Worm (Caenorhabditis elegans) whole organism, L2 larva: Measurements from ENCODE around the gene F07C6.6.
A peak's percentile ranks its signal among the peaks of the same experiment; 100 is the strongest.

Source experiments
- C34F6.9 ChIP-seq: fragments of 150-350 bp; optimal IDR thresholded peaks from 2 replicates; lab custom pipeline; 2014; ENCODE audit warnings: missing biosample characterization, missing genetic modification characterization
- F13H6.1 ChIP-seq: sonication (generic microtip); optimal IDR thresholded peaks from 2 replicates; lab custom pipeline; 2016; ENCODE audit warnings: missing genetic modification characterization, missing compliant biosample characterization
- R02D3.7 ChIP-seq: fragments of 150-350 bp; optimal IDR thresholded peaks from 2 replicates; lab custom pipeline; 2014; ENCODE audit warnings: missing biosample characterization, missing genetic modification characterization
- Y55F3AM.14 ChIP-seq: fragments of 200-800 bp; sonication (Bioruptor generic); optimal IDR thresholded peaks from 2 replicates; lab custom pipeline; 2018; ENCODE audit warnings: mild to moderate bottlenecking, missing genetic modification characterization, missing compliant biosample characterization
- ZK546.5 ChIP-seq: sonication (generic microtip); optimal IDR thresholded peaks from 2 replicates; lab custom pipeline; 2017; ENCODE audit warnings: missing biosample characterization, missing genetic modification characterization
- dmd-4 ChIP-seq: sonication (generic microtip); optimal IDR thresholded peaks from 2 replicates; lab custom pipeline; 2017; ENCODE audit warnings: missing biosample characterization, missing genetic modification characterization
- egl-27 ChIP-seq: sonication (generic microtip); optimal IDR thresholded peaks from 3 replicates; lab custom pipeline; 2017; ENCODE audit warnings: missing biosample characterization, missing genetic modification reagents, missing genetic modification characterization
- elt-3 ChIP-seq: sonication (generic microtip); optimal IDR thresholded peaks from 2 replicates; lab custom pipeline; 2017; ENCODE audit warnings: missing biosample characterization, missing genetic modification characterization
- fos-1 ChIP-seq: fragments of 150-350 bp; optimal IDR thresholded peaks from 2 replicates; lab custom pipeline; 2014; ENCODE audit warnings: missing biosample characterization, missing genetic modification characterization
- lin-11 ChIP-seq: fragments of 150-350 bp; sonication (generic microtip); optimal IDR thresholded peaks from 2 replicates; lab custom pipeline; 2014; ENCODE audit warnings: missing biosample characterization, missing genetic modification characterization, inconsistent platforms, mixed read lengths
- lin-13 ChIP-seq: fragments of 150-350 bp; optimal IDR thresholded peaks from 2 replicates; lab custom pipeline; 2014; ENCODE audit warnings: missing biosample characterization, missing genetic modification reagents, missing genetic modification characterization
- lsy-2 ChIP-seq, 2 experiments: fragments of 150-350 bp in 1 of 2; sonication (generic microtip) in 1 of 2; optimal IDR thresholded peaks; 2 replicates each; lab custom pipeline; 2014 to 2017; ENCODE audit warnings: missing biosample characterization in 2 of 2, missing genetic modification characterization in 2 of 2
- mab-5 ChIP-seq: fragments of 150-350 bp; optimal IDR thresholded peaks from 2 replicates; lab custom pipeline; 2014; ENCODE audit warnings: missing biosample characterization, missing genetic modification characterization
- nhr-10 ChIP-seq: sonication (generic microtip); optimal IDR thresholded peaks from 2 replicates; lab custom pipeline; 2017; ENCODE audit warnings: missing biosample characterization, missing genetic modification characterization
- nhr-11 ChIP-seq: fragments of 150-350 bp; optimal IDR thresholded peaks from 2 replicates; lab custom pipeline; 2014; ENCODE audit warnings: missing biosample characterization, missing genetic modification characterization
- nhr-12 ChIP-seq: fragments of 150-350 bp; optimal IDR thresholded peaks from 2 replicates; lab custom pipeline; 2014; ENCODE audit warnings: missing biosample characterization, missing genetic modification characterization
- nhr-129 ChIP-seq: fragments of 150-350 bp; optimal IDR thresholded peaks from 2 replicates; lab custom pipeline; 2014; ENCODE audit warnings: missing biosample characterization, missing genetic modification characterization
- nhr-21 ChIP-seq: fragments of 150-350 bp; optimal IDR thresholded peaks from 2 replicates; lab custom pipeline; 2014; ENCODE audit warnings: missing biosample characterization, missing genetic modification characterization
- nhr-23 ChIP-seq: fragments of 150-350 bp; optimal IDR thresholded peaks from 2 replicates; lab custom pipeline; 2014; ENCODE audit warnings: missing biosample characterization, missing genetic modification reagents, missing genetic modification characterization
- nhr-25 ChIP-seq: fragments of 150-350 bp; sonication (generic microtip); optimal IDR thresholded peaks from 3 replicates; lab custom pipeline; 2014; ENCODE audit warnings: missing biosample characterization, missing genetic modification characterization
- nhr-6 ChIP-seq: fragments of 150-350 bp; optimal IDR thresholded peaks from 2 replicates; lab custom pipeline; 2014; ENCODE audit warnings: missing biosample characterization, missing genetic modification characterization
- nhr-77 ChIP-seq: fragments of 150-350 bp; optimal IDR thresholded peaks from 2 replicates; lab custom pipeline; 2014; ENCODE audit warnings: missing biosample characterization, missing genetic modification characterization
- peb-1 ChIP-seq: fragments of 150-350 bp; optimal IDR thresholded peaks from 2 replicates; lab custom pipeline; 2014; ENCODE audit warnings: missing biosample characterization, missing genetic modification characterization
- skn-1 ChIP-seq: sonication (generic microtip); optimal IDR thresholded peaks from 2 replicates; lab custom pipeline; 2017; ENCODE audit warnings: missing biosample characterization, missing genetic modification characterization
- sma-3 ChIP-seq: sonication (generic microtip); optimal IDR thresholded peaks from 2 replicates; lab custom pipeline; 2016; ENCODE audit warnings: missing genetic modification reagents, missing genetic modification characterization, missing compliant biosample characterization
- sma-9 ChIP-seq, 2 experiments: fragments of 150-350 bp in 1 of 2; sonication (generic microtip) in 1 of 2; optimal IDR thresholded peaks; 2 replicates each; lab custom pipeline; 2014 to 2016; ENCODE audit warnings: missing genetic modification characterization in 2 of 2, mild to moderate bottlenecking in 1 of 2, missing biosample characterization in 1 of 2, missing compliant biosample characterization in 1 of 2, missing genetic modification reagents in 1 of 2, moderate library complexity in 1 of 2
- snpc-4 ChIP-seq: fragments of 150-350 bp; optimal IDR thresholded peaks from 2 replicates; lab custom pipeline; 2014; ENCODE audit warnings: missing biosample characterization, missing genetic modification characterization
- unc-55 ChIP-seq: fragments of 150-350 bp; sonication (generic microtip); optimal IDR thresholded peaks from 3 replicates; lab custom pipeline; 2014; ENCODE audit warnings: missing biosample characterization, missing genetic modification reagents, missing genetic modification characterization
- unc-62 ChIP-seq: fragments of 150-350 bp; optimal IDR thresholded peaks from 2 replicates; lab custom pipeline; 2014; ENCODE audit warnings: missing biosample characterization, missing genetic modification reagents, missing genetic modification characterization
- zag-1 ChIP-seq: fragments of 150-350 bp; optimal IDR thresholded peaks from 2 replicates; lab custom pipeline; 2014; ENCODE audit warnings: missing biosample characterization, missing genetic modification characterization
- ztf-1 ChIP-seq: fragments of 200-800 bp; sonication (Bioruptor generic); conservative IDR thresholded peaks from 2 replicates; pipeline ENCODE4 v1.3.6; 2022; ENCODE audit warnings: missing genetic modification characterization, missing compliant biosample characterization
- ztf-11 ChIP-seq: sonication (generic microtip); optimal IDR thresholded peaks from 2 replicates; lab custom pipeline; 2017; ENCODE audit warnings: missing biosample characterization, missing genetic modification characterization
- ztf-4 ChIP-seq: fragments of 150-350 bp; optimal IDR thresholded peaks from 2 replicates; lab custom pipeline; 2014; ENCODE audit warnings: missing biosample characterization, missing genetic modification characterization

F07C6.6 gene

DNA sequence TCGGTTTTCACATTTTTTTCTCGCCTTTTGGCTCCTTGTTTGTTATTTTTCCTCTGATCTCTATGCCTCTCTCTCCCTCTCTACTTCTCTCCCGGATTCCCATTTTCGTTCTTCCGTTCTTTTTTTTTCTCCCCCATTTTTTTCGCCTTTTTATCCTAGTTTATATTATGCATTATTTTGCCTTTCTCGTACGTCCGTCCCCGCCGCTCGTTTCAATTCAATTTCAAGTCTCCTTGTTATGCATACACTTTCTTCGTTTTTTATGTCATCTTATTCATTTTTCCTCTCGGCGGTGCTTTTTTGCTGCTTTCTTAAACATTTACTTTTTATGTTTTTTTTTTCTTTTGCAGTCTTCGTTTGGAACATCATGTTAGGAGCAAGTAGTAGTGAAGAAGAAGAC is 19.1 kb upstream of the F07C6.6 start, which contains the start of gene unc-31:
TSS of gene unc-31 (plus strand) at position 349 of the 400 bp plus-strand sequence.
- TF ChIP-seq unc-62 (no peak), C34F6.9 (tag; lab: Kevin White, UChicago) (peak; percentile 1), fos-1 (tag; lab: Kevin White, UChicago) (no peak), lin-11 (tag; lab: Kevin White, UChicago) (no peak), nhr-129 (tag; lab: Kevin White, UChicago) (no peak), unc-55 (GFP tag; lab: Kevin White, UChicago) (peak; percentile 20)

DNA sequence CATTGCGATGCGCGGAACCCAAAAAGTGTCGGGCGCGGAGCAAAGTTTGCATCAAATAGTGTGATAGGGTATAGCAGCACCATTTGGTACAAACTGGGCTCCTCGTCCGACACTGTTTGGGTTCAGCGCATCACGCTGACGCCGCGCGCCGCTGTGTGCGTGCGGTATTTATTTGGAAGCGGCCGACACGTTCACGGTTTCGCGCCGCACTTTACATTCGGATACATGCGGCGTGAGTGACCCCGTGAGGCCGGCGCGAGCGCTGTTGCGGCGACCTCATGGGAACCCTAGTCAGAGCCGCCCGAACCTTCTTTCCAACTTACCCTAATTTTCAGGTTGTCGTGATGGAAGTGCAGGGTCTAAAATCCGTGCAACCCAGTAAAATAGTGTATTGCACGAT is 11.6 kb upstream of the F07C6.6 start:
- TF ChIP-seq zag-1 (tag; lab: Kevin White, UChicago) (no peak), skn-1 (no peak), nhr-11 (tag; lab: Kevin White, UChicago) (no peak), unc-62 (no peak), egl-27 (tag; lab: Kevin White, UChicago) (no peak), mab-5 (tag; lab: Kevin White, UChicago) (no peak), nhr-23 (tag; lab: Kevin White, UChicago) (no peak), nhr-129 (tag; lab: Kevin White, UChicago) (no peak)
- TF ChIP-seq, all 48 proteins: peak for 0

DNA sequence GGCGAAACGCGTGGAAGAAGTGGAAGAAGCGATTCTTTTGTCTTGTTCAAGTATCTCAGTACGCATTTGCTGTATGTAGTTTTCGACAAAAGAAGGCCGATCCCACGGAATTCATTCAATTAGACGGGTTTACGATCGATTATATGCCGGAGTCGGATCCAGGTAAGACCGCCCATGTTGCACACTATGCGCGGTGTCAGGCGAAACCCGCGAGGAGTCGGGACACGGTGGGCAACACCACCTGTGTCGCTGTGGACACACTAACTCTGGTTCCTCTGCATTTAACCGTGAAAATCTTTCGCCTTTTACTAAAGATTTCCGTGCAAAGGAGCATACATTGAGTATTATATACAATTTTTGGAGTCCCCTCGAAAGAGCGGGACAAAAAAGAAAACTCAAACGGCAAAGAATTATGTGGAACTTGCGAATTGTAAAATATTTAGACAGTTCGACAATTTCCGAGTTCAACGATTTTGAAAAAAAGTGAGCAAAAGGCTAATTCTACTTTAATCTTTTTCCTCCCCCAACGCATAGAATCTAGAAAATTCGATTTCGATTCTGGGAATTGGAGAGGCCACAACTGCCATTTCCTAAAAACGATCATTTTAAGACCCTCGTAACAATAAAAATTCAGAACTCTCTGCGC is 10.7 kb upstream of the F07C6.6 start:
- TF ChIP-seq elt-3 (no peak), snpc-4 (tag; lab: Kevin White, UChicago) (peak; percentile 34), lsy-2 (tag; optimal IDR thresholded peaks at IDR 0.05; lab: Kevin White, UChicago) (no peak), dmd-4 (tag; lab: Kevin White, UChicago) (no peak), nhr-12 (no peak), R02D3.7 (tag; lab: Kevin White, UChicago) (no peak), ztf-1 (GFP tag; lab: Robert Waterston, UW) (no peak)

DNA sequence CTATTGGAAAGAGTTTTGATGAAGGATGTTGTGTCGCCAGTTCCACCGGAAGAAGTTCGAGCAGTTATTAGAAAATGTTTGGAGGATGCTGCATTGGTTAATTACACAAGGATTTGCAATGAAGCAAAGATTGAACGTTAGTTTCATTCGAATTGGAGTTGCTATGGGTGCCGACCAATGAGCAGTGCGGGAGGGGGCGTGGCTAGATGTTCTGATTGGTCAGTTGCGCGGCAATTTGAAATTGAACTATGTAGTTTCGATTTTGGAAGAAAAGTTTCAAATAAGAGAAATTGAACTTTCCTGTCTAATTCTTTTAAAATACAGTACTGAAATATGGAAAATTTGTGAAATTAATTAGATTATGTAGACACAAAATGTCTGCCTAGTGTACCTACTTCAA is 9.4 kb upstream of the F07C6.6 start:
- no peak for TF ChIP-seq nhr-23 (tag; lab: Kevin White, UChicago)
- TF ChIP-seq nhr-129 (tag; lab: Kevin White, UChicago), result no peak
- no peak for TF ChIP-seq egl-27 (tag; lab: Kevin White, UChicago)
- TF ChIP-seq nhr-21, result no peak
- TF ChIP-seq peb-1 (tag; lab: Kevin White, UChicago), result no peak
- TF ChIP-seq nhr-6 (tag; lab: Kevin White, UChicago), result no peak
- TF ChIP-seq lin-13 (GFP tag; lab: Kevin White, UChicago), result no peak
- no peak for TF ChIP-seq ZK546.5 (tag; lab: Kevin White, UChicago)
- no peak for TF ChIP-seq fos-1 (tag; lab: Kevin White, UChicago)
- no peak for TF ChIP-seq zag-1 (tag; lab: Kevin White, UChicago)
- TF ChIP-seq sma-3 (GFP tag; lab: Kevin White, UChicago), result no peak
- no peak for TF ChIP-seq ztf-11 (tag; lab: Kevin White, UChicago)
- TF ChIP-seq ztf-4 (tag; lab: Kevin White, UChicago), result no peak
- no peak for TF ChIP-seq dmd-4 (tag; lab: Kevin White, UChicago)
- no peak for TF ChIP-seq nhr-10 (tag; lab: Kevin White, UChicago)
- TF ChIP-seq unc-62, result no peak

DNA sequence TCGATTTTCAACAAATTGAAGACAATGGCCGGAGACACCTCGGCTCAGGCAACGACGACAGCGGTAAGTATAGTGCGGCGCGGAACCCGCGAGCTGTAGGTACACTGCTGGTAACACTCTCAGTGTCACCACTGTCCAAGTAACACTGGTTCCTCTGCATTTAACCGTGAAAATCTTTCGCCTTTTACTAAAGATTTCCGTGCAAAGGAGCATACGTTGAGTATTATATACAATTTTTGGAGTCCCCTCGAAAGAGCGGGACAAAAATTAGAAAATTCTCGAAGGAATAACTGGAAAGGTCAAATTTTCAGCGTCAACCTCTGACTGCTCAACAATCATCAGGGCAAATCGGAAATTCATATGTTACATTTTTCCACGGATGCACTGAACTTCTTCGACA is 6.6 kb upstream of the F07C6.6 start:
- TF ChIP-seq snpc-4 (tag; lab: Kevin White, UChicago) (peak; percentile 79), F13H6.1 (tag; lab: Kevin White, UChicago) (no peak)

DNA sequence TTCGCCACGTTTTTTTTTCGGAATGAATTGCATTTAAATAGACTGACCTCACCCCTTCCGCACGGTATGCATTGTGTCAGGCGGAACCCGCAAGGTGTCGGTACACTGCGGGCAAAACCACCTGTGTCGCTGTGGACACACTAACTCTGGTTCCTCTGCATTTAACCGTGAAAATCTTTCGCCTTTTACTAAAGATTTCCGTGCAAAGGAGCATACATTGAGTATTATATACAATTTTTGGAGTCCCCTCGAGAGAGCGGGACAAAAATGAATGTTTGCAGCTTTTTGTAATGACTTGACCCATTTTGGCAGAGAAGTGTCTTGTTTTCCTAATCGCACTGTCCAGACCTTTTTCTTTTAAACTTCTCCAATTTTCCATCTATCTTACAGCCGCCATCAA is 5.6 kb upstream of the F07C6.6 start:
- TF ChIP-seq snpc-4 (tag; lab: Kevin White, UChicago) (peak; percentile 83), sma-3 (GFP tag; lab: Kevin White, UChicago) (peak; percentile 3)

DNA sequence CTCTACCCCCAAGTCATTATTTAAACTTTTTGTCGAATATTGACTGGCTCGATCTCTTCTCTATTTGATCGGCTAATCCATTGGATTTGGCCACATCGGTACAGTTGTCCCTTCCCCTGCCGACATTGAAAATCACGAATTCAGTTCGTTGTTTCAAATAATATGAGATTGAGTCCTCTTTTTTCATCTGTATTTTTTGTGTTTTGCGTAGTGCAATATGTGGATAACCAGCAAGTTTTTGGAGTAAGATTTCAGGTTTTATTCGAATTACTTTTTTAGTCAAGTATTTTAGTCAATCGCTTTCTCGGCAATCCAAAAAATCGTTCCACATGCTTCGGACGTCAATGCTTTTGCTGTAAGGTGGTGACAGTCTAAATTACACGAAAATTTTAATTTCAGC is 3.5 kb upstream of the F07C6.6 start, which contains the start of gene F07C6.3:
TSS of gene F07C6.3 (plus strand) at position 148 of the 400 bp plus-strand sequence.
- TF ChIP-seq nhr-11 (tag; lab: Kevin White, UChicago) (no peak), peb-1 (tag; lab: Kevin White, UChicago) (no peak), ztf-4 (tag; lab: Kevin White, UChicago) (no peak), nhr-77 (no peak), Y55F3AM.14 (GFP tag; lab: Kevin White, UChicago) (no peak), F13H6.1 (tag; lab: Kevin White, UChicago) (no peak), zag-1 (tag; lab: Kevin White, UChicago) (no peak), sma-3 (GFP tag; lab: Kevin White, UChicago) (no peak), nhr-21 (no peak), nhr-25 (tag; lab: Kevin White, UChicago) (no peak), sma-9 (GFP tag; optimal IDR thresholded peaks at IDR 0.05; lab: Kevin White, UChicago) (no peak), sma-9 (tag; optimal IDR thresholded peaks at IDR 0.05; lab: Kevin White, UChicago) (no peak), lsy-2 (tag; optimal IDR thresholded peaks at IDR 0.05; lab: Kevin White, UChicago) (no peak)
